Fruit fly (Drosophila melanogaster) whole organism, larva: ENCODE results near the gene CG5953.

Source experiments
- noc ChIP-seq: fragments of 200-800 bp; sonication (Bioruptor generic); optimal IDR thresholded peaks from 3 replicates; lab custom pipeline; 2019; ENCODE audit warnings: missing biosample characterization, mild to moderate bottlenecking, missing genetic modification characterization, moderate library complexity

Gene CG5953

DNA sequence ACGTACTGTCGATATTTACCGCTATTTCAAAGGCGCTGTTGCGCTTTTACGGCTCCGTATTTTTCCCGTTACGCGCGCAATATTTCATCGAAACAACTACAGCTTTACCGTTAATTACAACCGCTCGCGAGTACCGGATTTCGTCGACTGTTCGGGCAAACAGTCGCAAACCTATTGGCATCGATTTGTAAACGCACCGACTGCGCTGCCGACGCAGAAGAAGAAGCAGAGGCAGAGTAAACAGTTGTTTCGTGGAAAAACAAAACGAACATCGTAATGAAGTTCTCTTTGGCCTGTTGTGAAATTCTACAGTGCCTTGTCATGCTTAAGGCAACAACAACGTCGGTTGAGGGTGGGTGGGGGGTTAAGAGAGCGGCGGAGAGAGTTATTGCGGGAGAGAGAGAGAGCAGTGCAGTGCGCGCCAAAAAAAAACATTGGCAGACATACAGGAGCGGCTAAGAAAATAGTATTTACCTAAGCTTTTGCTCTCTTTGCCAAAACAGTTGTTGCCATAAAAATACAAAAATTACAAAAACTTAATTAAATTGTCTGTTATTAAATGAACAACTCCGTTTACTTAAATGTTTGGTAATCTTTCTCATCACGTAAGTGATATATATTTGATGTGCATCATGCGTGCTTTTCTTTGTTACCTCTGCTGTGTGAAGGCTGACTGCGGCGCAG is at the start of gene CG5953:
Gene CG5953 (minus strand): TSS at position 176 of the 684 bp plus-strand sequence.
- TF ChIP-seq noc (tag; lab: Kevin White, UChicago): peak; percentile 97

DNA sequence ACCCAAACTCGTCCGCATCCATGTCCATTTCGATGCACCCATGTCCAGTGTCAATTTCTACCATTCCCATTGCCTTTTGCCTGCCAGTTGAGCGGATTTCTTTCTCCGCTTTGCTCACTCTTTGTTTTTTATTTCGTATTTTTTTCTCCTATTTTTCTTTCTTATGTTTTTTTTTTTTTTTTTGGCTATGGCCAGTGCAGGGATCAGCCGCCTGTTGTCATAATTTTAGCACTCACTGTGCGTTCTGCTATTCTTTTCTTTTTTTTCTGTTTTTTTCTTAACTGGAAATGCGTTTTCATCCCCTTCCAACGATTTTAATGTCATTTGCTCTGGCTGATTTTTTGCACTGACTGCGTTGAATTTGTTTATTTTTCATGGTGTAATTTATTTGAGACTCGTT is 29.7 kb upstream of the CG5953 start:
- TF ChIP-seq noc (tag; lab: Kevin White, UChicago): no peak

DNA sequence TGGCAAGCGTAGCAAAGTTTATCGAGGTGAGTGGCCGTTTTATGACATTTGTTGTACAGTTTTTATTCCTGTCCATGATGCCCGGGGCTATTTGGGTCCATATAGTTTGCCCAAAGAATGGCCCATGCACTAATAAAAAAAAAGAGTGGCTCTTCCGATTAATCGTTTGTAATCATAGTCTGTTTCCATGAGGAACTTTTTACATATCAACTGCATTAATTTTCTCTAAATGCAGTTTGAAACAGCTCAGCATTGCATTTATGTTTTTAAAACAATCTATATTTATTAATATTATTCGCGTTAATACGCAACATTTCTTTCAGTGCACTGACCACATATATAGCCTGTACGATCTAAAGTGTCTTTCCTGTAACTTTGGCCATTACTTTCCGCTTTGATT is 27.2 kb upstream of the CG5953 start:
- no peak for TF ChIP-seq noc (tag; lab: Kevin White, UChicago)

DNA sequence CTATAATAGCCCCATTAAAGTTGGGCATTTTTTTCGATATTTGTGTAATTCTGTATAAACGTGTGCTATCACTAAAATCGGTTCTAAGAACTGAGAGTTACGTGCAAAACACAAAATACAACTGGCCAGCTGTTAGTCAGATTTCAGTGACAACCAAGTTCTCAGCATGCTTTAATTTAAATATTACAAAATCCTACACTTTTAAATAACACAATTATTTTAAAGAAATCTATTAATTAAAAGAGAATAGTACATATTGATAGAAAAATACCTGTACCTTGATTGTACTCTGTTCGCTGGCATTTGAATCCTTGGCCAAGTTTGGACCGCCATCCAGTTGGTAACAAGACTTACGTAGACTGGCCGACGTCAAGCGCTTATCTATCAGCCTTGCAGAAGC is 17.2 kb upstream of the CG5953 start, which contains the start of gene CG5968:
Gene CG5968 (minus strand): TSS at position 101 of the 400 bp plus-strand sequence.
- no peak for TF ChIP-seq noc (tag; lab: Kevin White, UChicago)

DNA sequence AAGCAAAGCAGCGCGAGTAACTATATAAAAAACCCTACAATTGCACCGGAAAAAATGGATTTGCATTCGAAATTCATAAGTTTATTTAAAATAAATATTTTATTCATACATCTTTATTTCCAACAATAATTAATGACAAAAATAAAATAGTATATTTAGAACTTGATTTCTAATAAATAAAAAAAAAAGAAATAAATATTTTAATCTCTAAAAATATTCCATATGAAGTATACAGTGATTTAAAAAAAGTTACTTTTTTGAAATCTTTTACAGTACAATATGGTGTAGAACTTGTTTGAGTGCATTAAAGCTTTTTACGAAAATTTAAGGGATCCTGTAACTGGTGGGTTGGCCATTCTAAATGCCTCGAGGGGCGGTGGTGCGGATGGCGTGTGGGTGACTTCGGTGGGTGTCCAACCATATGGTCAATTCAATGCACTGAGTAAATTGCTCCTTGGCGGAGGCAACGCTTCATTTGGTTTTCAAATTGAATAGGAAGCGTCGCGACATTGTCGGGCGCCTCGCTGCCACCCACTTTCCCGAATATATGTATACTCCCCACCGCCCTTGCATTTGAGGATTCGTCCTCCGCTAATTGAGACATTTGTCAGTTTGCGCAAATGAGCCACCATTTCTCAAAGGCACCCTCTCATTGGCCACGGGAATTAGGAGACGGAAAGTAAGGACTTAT is 15.9 kb upstream of the CG5953 start:
- no peak for TF ChIP-seq noc (tag; lab: Kevin White, UChicago)

- TF ChIP-seq noc (tag; lab: Kevin White, UChicago): peak; percentile 53
These were observed 15.2 kb upstream of the CG5953 start for dm6 chr2L:16547652-16548417.

DNA sequence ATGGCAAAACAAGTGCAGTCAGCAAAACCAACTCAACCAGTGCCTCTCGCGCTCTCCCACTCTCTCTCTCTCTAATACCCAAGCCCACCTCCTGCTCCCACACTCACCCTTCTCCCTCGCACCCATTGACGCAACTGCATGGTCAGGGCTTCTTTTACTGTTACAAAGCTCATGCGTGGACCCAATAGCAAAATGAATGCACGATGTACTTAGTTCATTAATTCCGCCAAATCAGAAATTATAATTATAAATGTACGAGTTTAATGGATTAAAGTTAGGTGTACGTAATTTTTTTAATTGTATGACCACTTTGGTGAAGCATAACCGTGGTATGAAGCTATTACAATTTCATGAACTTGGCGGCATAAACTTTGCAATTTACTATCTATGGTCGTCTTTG is 13.1 kb upstream of the CG5953 start:
- peak; percentile 30 for TF ChIP-seq noc (tag; lab: Kevin White, UChicago)

DNA sequence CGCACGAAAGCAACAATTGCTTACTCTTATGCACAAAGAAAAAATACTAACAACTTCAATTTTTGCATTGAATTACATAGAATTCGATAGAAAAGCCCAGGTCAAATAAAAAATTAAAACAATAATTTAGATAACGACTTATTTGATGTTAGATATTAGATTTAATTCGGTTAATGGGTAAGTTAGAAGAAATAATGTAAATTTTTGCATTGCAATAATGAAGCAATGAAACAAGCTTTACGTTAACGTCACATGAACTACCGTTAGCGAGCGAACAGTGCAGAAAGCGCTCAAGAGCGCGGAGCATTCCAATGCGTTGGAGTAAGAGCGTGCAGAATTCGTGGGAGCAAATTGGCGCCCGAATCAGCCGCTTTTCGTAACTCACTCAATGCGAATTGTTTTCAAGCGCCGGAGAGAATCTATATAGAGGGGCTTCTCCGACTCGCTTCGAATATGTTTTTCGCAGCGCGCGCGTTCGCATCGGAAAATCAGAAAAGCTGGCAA is 11.9 kb upstream of the CG5953 start, which contains the start of gene mtgo:
Gene mtgo (plus strand): TSS at position 454 of the 504 bp plus-strand sequence.
- TF ChIP-seq noc (tag; lab: Kevin White, UChicago): no peak

dm6 chr2L:16543894-16544293 is 11.2 kb upstream of the CG5953 start:
- TF ChIP-seq noc (tag; lab: Kevin White, UChicago): no peak

DNA sequence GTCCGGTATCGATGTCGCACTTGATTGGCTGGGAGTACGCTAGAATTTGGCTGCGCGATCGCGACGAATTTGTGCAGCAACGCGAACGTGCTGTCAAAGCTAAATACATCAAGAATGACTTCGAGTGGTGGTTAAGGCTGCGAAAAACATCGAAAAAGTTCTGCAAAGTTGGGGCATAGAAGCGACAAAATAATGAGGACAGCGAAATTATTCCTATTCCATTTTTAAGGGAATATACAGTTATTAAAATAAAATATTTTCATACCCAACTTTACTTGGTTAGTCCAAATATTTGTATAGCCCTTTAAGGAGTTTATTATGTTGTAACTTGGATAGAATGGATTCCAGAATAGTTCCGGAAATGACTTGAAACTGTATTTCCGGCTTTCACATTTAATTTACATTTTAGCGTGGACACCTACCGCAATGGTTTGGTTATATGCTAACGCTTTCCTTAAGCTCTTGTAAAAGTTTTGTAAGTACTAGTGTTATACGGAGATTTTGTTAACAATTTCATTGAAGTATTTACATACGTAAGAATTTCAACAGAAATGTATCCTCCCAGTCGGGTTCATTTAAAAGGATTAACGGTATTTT is 10.4 kb upstream of the CG5953 start:
- no peak for TF ChIP-seq noc (tag; lab: Kevin White, UChicago)

DNA sequence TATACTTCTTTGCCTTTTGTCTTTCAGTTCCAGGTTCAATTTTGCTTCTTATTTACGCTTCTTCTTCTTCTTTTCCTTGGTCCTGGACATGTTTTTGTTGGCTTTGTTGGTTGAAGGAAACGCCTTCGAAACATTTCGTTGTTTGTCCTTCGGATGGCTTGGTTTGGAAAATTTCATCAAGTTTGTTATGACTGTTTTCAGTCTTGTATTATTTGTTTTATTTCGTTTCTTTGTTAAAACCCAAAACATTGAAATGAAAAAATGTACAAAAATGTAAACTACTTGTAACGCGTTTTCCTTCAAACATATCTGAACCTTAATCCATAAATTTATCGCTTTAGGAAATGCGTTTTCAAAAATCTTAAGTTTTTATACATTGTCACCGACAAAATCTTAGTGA is 9.6 kb upstream of the CG5953 start, which contains the start of gene CG31816:
Gene CG31816 (plus strand): TSS at position 301 of the 400 bp plus-strand sequence.
- no peak for TF ChIP-seq noc (tag; lab: Kevin White, UChicago)

DNA sequence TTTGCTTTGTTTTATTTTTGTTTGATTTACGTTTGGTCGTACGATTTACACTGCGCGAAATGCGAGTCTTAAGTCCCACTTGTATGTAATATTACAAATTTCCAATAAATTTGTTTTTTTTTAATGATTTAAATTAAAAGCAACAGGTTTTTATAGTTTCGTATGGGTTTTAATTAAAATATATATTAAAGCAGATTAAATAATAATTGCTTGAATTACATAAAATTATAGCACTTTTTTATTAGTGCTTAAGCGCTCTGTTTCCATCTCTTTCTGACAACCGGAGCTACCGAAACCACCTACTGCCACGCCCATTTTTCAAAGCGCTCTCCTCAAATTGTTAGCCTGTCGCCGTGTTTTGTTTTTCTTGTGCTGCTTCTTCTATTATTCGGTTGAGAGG is 9.1 kb upstream of the CG5953 start:
- no peak for TF ChIP-seq noc (tag; lab: Kevin White, UChicago)

- no peak for TF ChIP-seq noc (tag; lab: Kevin White, UChicago)
These were observed 8.6 kb upstream of the CG5953 start for dm6 chr2L:16541318-16541717.

DNA sequence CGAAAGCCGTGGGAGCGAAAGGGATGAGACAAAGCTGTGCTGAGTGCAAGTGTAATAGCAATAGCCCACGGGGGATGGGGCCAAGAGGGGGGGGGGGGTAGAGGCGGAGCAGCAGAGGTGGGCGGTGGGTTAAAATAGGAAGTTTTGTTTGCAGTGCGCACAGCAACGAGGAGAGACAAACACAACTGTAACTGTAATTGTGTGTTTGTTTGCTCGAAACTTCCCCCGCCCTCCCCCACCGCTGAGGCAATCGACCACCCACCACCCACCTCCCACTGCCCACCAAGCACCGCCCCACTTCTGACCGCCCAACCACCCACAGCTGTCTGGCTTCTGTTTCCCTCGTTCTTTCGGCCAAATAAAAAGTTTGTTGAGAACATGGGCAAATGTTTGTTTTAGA is 8.1 kb upstream of the CG5953 start:
- no peak for TF ChIP-seq noc (tag; lab: Kevin White, UChicago)

- no peak for TF ChIP-seq noc (tag; lab: Kevin White, UChicago)
These were observed 6.3 kb upstream of the CG5953 start for dm6 chr2L:16538931-16539330.
